Fruit fly (Drosophila melanogaster) whole organism, embryonic: ENCODE results near the gene Cyp303a1.
A peak's percentile ranks its signal among the peaks of the same experiment; 100 is the strongest.

ENCODE experiments used
- ATbp ChIP-seq: fragments of 200-800 bp; sonication (Bioruptor generic); optimal IDR thresholded peaks from 2 replicates; lab custom pipeline; 2017; ENCODE audit warnings: missing biosample characterization, mild to moderate bottlenecking, missing genetic modification characterization, missing genetic modification reagents
- Aef1 ChIP-seq: fragments of 200-800 bp; sonication (Bioruptor generic); IDR thresholded peaks from 3 replicates; pipeline ENCODE4 v1.3.6; 2022; ENCODE audit warnings: missing biosample characterization, missing genetic modification characterization
- BEAF-32 ChIP-seq: fragments of 200-800 bp; sonication (Bioruptor generic); optimal IDR thresholded peaks from 3 replicates; lab custom pipeline; 2017; ENCODE audit warnings: missing biosample characterization, missing genetic modification characterization, mild to moderate bottlenecking, moderate library complexity, missing genetic modification reagents
- CG11247 ChIP-seq: fragments of 200-800 bp; sonication (Bioruptor generic); IDR thresholded peaks from 2 replicates; pipeline ENCODE4 v1.3.6; 2022; ENCODE audit warnings: missing biosample characterization, missing genetic modification characterization
- CG13775 ChIP-seq: fragments of 200-800 bp; sonication (Bioruptor generic); optimal IDR thresholded peaks from 3 replicates; lab custom pipeline; 2017; ENCODE audit warnings: missing biosample characterization, mild to moderate bottlenecking, missing genetic modification characterization
- CG1603 ChIP-seq: fragments of 200-800 bp; sonication (Bioruptor generic); optimal IDR thresholded peaks from 2 replicates; lab custom pipeline; 2019; ENCODE audit warnings: missing biosample characterization, mild to moderate bottlenecking, missing genetic modification characterization, moderate library complexity
- CG16863 ChIP-seq: fragments of 200-800 bp; sonication (Bioruptor generic); optimal IDR thresholded peaks from 3 replicates; lab custom pipeline; 2016; ENCODE audit warnings: missing biosample characterization, missing genetic modification characterization
- CG17568 ChIP-seq: fragments of 200-800 bp; sonication (Bioruptor generic); optimal IDR thresholded peaks from 2 replicates; lab custom pipeline; 2018; ENCODE audit warnings: missing biosample characterization, mild to moderate bottlenecking, missing genetic modification characterization, moderate library complexity
- CG18476 ChIP-seq: fragments of 200-800 bp; sonication (Bioruptor generic); optimal IDR thresholded peaks from 2 replicates; lab custom pipeline; 2016; ENCODE audit warnings: missing biosample characterization, mild to moderate bottlenecking, missing genetic modification characterization
- CG2199 ChIP-seq: fragments of 200-800 bp; sonication (Bioruptor generic); IDR thresholded peaks from 3 replicates; pipeline ENCODE4 v1.3.6; 2022; ENCODE audit warnings: missing biosample characterization, missing genetic modification characterization
- CG2889 ChIP-seq: fragments of 200-800 bp; sonication (Bioruptor generic); IDR thresholded peaks from 3 replicates; pipeline ENCODE4 v1.3.6; 2022; ENCODE audit warnings: missing biosample characterization, missing genetic modification characterization
- CG30403 ChIP-seq: fragments of 200-800 bp; sonication (Bioruptor generic); optimal IDR thresholded peaks from 3 replicates; lab custom pipeline; 2016; ENCODE audit warnings: missing biosample characterization, missing genetic modification characterization
- CG4424 ChIP-seq: fragments of 200-800 bp; sonication (Bioruptor generic); optimal IDR thresholded peaks from 3 replicates; lab custom pipeline; 2016; ENCODE audit warnings: missing biosample characterization, missing genetic modification characterization
- CG5245 ChIP-seq: fragments of 200-800 bp; sonication (Bioruptor generic); optimal IDR thresholded peaks from 3 replicates; lab custom pipeline; 2016; ENCODE audit warnings: missing biosample characterization, missing genetic modification characterization
- CG6175 ChIP-seq: fragments of 200-800 bp; sonication (Bioruptor generic); IDR thresholded peaks from 3 replicates; pipeline ENCODE4 v1.3.6; 2022; ENCODE audit warnings: missing biosample characterization, missing genetic modification characterization
- CG7357 ChIP-seq: fragments of 200-800 bp; sonication (Bioruptor generic); IDR thresholded peaks from 3 replicates; pipeline ENCODE4 v1.3.6; 2022; ENCODE audit warnings: missing biosample characterization, missing genetic modification characterization
- CG7928 ChIP-seq: fragments of 200-800 bp; sonication (Bioruptor generic); optimal IDR thresholded peaks from 2 replicates; lab custom pipeline; 2017; ENCODE audit warnings: missing biosample characterization, mild to moderate bottlenecking, missing genetic modification characterization
- CG7963 ChIP-seq: fragments of 200-800 bp; sonication (Bioruptor generic); IDR thresholded peaks from 3 replicates; pipeline ENCODE4 v1.3.6; 2022; ENCODE audit warnings: missing biosample characterization, missing genetic modification characterization; ENCODE audit not compliant: partially characterized antibody
- Deaf1 ChIP-seq: fragments of 200-800 bp; optimal IDR thresholded peaks from 3 replicates; lab custom pipeline; 2019; ENCODE audit warnings: missing biosample characterization, mild to moderate bottlenecking, missing genetic modification characterization, moderate library complexity
- Dip3 ChIP-seq: fragments of 200-800 bp; sonication (Bioruptor generic); optimal IDR thresholded peaks from 3 replicates; lab custom pipeline; 2016; ENCODE audit warnings: missing biosample characterization, missing genetic modification characterization
- Doc2 ChIP-seq: fragments of 200-800 bp; sonication (Bioruptor generic); IDR thresholded peaks from 2 replicates; pipeline ENCODE4 v1.3.6; 2022; ENCODE audit warnings: missing biosample characterization, missing genetic modification characterization
- E2f1 ChIP-seq: fragments of 200-800 bp; sonication (Bioruptor generic); IDR thresholded peaks from 2 replicates; pipeline ENCODE4 v1.3.6; 2022; ENCODE audit warnings: missing biosample characterization, missing genetic modification characterization
- Elba2 ChIP-seq: fragments of 200-800 bp; sonication (Bioruptor generic); optimal IDR thresholded peaks from 3 replicates; lab custom pipeline; 2016; ENCODE audit warnings: missing biosample characterization, missing genetic modification characterization
- Ets65A ChIP-seq: fragments of 200-800 bp; sonication (Bioruptor generic); peaks from one replicate; lab custom pipeline; 2016; ENCODE audit warnings: missing biosample characterization, missing genetic modification characterization
- Fer3 ChIP-seq: fragments of 200-800 bp; sonication (Bioruptor generic); optimal IDR thresholded peaks from 2 replicates; lab custom pipeline; 2018; ENCODE audit warnings: missing biosample characterization, mild to moderate bottlenecking, missing genetic modification characterization, moderate library complexity
- HLH54F ChIP-seq: fragments of 200-800 bp; sonication (Bioruptor generic); optimal IDR thresholded peaks from 3 replicates; lab custom pipeline; 2016; ENCODE audit warnings: missing biosample characterization, missing genetic modification characterization
- Ptx1 ChIP-seq: fragments of 200-800 bp; sonication (Bioruptor generic); IDR thresholded peaks from 2 replicates; pipeline ENCODE4 v1.3.6; 2022; ENCODE audit warnings: missing biosample characterization, missing genetic modification characterization
- Sry-δ ChIP-seq: fragments of 200-800 bp; sonication (Bioruptor generic); optimal IDR thresholded peaks from 2 replicates; lab custom pipeline; 2016; ENCODE audit warnings: missing biosample characterization, missing genetic modification characterization
- Tbp ChIP-seq: fragments of >200 bp; optimal IDR thresholded peaks from 2 replicates; lab custom pipeline; 2018; ENCODE audit warnings: missing biosample characterization, missing genetic modification characterization
- YL-1 ChIP-seq: fragments of 200-800 bp; sonication (Bioruptor generic); optimal IDR thresholded peaks from 3 replicates; lab custom pipeline; 2017; ENCODE audit warnings: missing biosample characterization, mild to moderate bottlenecking, missing genetic modification characterization
- crp ChIP-seq, 2 experiments: fragments of 200-800 bp; sonication (Bioruptor generic); optimal IDR thresholded peaks; 2 replicates in 1 of 2; 3 replicates in 1 of 2; lab custom pipeline; 2017; ENCODE audit warnings: missing biosample characterization in 2 of 2, missing genetic modification characterization in 2 of 2, mild to moderate bottlenecking in 1 of 2, moderate library complexity in 1 of 2
- emc ChIP-seq: fragments of 200-800 bp; sonication (Bioruptor generic); optimal IDR thresholded peaks from 2 replicates; lab custom pipeline; 2016; ENCODE audit warnings: missing biosample characterization, missing genetic modification characterization
- eve ChIP-seq, 2 experiments: fragments of >200 bp; optimal IDR thresholded peaks; 2 replicates each; lab custom pipeline; 2017; ENCODE audit warnings: missing biosample characterization in 2 of 2, missing genetic modification characterization in 2 of 2
- fd102C ChIP-seq: fragments of 200-800 bp; sonication (Bioruptor generic); optimal IDR thresholded peaks from 2 replicates; lab custom pipeline; 2018; ENCODE audit warnings: missing biosample characterization, mild to moderate bottlenecking, missing genetic modification characterization, moderate library complexity
- fd96Cb ChIP-seq: fragments of 200-800 bp; sonication (Bioruptor generic); optimal IDR thresholded peaks from 2 replicates; lab custom pipeline; 2018; ENCODE audit warnings: missing biosample characterization, mild to moderate bottlenecking, missing genetic modification characterization, moderate library complexity
- grn ChIP-seq: fragments of 200-800 bp; sonication (Bioruptor generic); optimal IDR thresholded peaks from 3 replicates; lab custom pipeline; 2017; ENCODE audit warnings: missing biosample characterization, missing genetic modification characterization
- gro ChIP-seq: fragments of 200-800 bp; sonication (Bioruptor generic); optimal IDR thresholded peaks from 2 replicates; lab custom pipeline; 2016; ENCODE audit warnings: missing biosample characterization, missing genetic modification characterization
- ham ChIP-seq: fragments of 200-800 bp; sonication (Bioruptor generic); IDR thresholded peaks from 2 replicates; pipeline ENCODE4 v1.3.6; 2022; ENCODE audit warnings: missing biosample characterization, missing genetic modification characterization
- lab ChIP-seq: fragments of 200-800 bp; sonication (Bioruptor generic); optimal IDR thresholded peaks from 3 replicates; lab custom pipeline; 2017; ENCODE audit warnings: missing biosample characterization, missing genetic modification characterization, mild to moderate bottlenecking, moderate library complexity, missing genetic modification reagents
- lmd ChIP-seq: fragments of 200-800 bp; sonication (Bioruptor generic); IDR thresholded peaks from 2 replicates; pipeline ENCODE4 v1.3.6; 2022; ENCODE audit warnings: missing biosample characterization, missing genetic modification characterization
- mirr ChIP-seq: fragments of 200-800 bp; sonication (Bioruptor generic); optimal IDR thresholded peaks from 3 replicates; lab custom pipeline; 2018; ENCODE audit warnings: missing biosample characterization, mild to moderate bottlenecking, missing genetic modification characterization
- onecut ChIP-seq: fragments of 200-800 bp; sonication (Bioruptor generic); IDR thresholded peaks from 2 replicates; pipeline ENCODE4 v1.3.6; 2022; ENCODE audit warnings: missing biosample characterization, missing genetic modification characterization
- org-1 ChIP-seq: fragments of 200-800 bp; sonication (Bioruptor generic); optimal IDR thresholded peaks from 2 replicates; lab custom pipeline; 2017; ENCODE audit warnings: missing biosample characterization, missing genetic modification characterization
- pros ChIP-seq: fragments of 200-800 bp; sonication (Bioruptor generic); optimal IDR thresholded peaks from 3 replicates; lab custom pipeline; 2019; ENCODE audit warnings: missing biosample characterization, mild to moderate bottlenecking, missing genetic modification characterization, moderate library complexity
- sens ChIP-seq: fragments of 200-800 bp; sonication (Bioruptor generic); peaks from one replicate; lab custom pipeline; 2016; ENCODE audit warnings: missing biosample characterization, missing genetic modification characterization
- tgo ChIP-seq: fragments of 200-800 bp; sonication (Bioruptor generic); IDR thresholded peaks from 3 replicates; pipeline ENCODE4 v1.3.6; 2022; ENCODE audit warnings: missing biosample characterization, missing genetic modification characterization
- tin ChIP-seq: fragments of 200-800 bp; sonication (Bioruptor generic); optimal IDR thresholded peaks from 3 replicates; lab custom pipeline; 2016; ENCODE audit warnings: missing biosample characterization, missing genetic modification characterization
- tio ChIP-seq: fragments of 200-800 bp; sonication (Bioruptor generic); optimal IDR thresholded peaks from 2 replicates; lab custom pipeline; 2017; ENCODE audit warnings: missing biosample characterization, missing genetic modification characterization, inconsistent platforms
- tup ChIP-seq: fragments of 200-800 bp; sonication (Bioruptor generic); optimal IDR thresholded peaks from 2 replicates; lab custom pipeline; 2016; ENCODE audit warnings: missing biosample characterization, mild to moderate bottlenecking, missing genetic modification characterization, moderate library complexity
- unpg ChIP-seq: fragments of 200-800 bp; sonication (Bioruptor generic); optimal IDR thresholded peaks from 3 replicates; lab custom pipeline; 2018; ENCODE audit warnings: missing biosample characterization, mild to moderate bottlenecking, missing genetic modification characterization, moderate library complexity

The Cyp303a1 gene

DNA sequence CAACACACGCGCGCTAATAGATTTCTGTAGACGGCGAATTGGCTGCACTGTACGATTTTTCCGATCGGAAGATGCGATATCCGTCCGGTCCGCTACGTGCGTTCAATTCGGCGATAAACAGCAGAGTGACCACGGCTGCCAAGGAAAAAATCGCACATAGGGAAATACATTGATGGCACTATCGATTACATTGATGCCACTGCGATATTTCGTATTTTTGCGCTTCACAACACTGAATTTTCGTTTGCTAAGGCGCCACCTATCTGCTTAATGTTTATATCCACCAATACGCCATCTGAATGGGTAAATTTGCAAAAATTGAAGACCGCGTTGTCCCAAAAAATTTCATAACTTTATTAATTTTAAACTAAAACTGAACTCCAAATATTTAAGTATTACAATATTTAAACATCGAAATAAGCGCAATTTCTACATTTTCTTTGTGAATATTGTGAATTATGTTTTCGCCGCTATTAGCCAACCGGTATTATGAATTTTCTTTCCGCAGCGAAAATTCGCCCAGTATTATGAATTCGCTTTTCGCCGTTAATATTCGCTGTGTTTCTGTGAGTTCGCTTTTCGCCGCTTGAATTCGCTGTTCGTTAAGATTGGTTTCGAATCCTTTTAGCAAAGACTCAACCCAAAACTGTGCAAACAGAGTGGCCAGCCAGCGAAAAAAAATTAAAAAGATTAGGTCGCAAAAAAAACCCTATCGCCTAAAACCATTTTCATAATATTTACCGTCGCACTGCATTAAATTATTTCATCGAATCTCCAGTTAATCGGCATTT, 6.2 kb upstream of the Cyp303a1 start, which contains the start of the genes crp and pkaap (continued):
- TF ChIP-seq CG18476 (GFP tag; lab: Kevin White, UChicago) (peak; percentile 27), tgo (GFP tag; lab: Robert Waterston, UW) (no peak), grn (GFP tag; lab: Kevin White, UChicago) (peak; percentile 90), pros (peak; percentile 23), lmd (GFP tag; lab: Robert Waterston, UW) (no peak), Ptx1 (GFP tag; lab: Robert Waterston, UW) (no peak), Tbp (peak; percentile 37), lab (peak; percentile 85), CG6175 (GFP tag; lab: Robert Waterston, UW) (no peak), tin (peak; percentile 90), CG4424 (GFP tag; lab: Kevin White, UChicago) (peak; percentile 75), Sry-δ (GFP tag; lab: Kevin White, UChicago) (peak; percentile 93), CG2889 (no peak), Aef1 (no peak), CG7928 (GFP tag; lab: Kevin White, UChicago) (peak; percentile 35), fd102C (GFP tag; lab: Kevin White, UChicago) (peak; percentile 11), Ets65A (GFP tag; lab: Kevin White, UChicago) (peak; percentile 99), YL-1 (GFP tag; lab: Kevin White, UChicago) (peak; percentile 75), CG1603 (tag; lab: Kevin White, UChicago) (peak; percentile 89), CG2199 (no peak), CG11247 (no peak), Doc2 (GFP tag; lab: Robert Waterston, UW) (no peak), BEAF-32 (GFP tag; lab: Kevin White, UChicago) (peak; percentile 97), ATbp (GFP tag; lab: Kevin White, UChicago) (peak; percentile 49), unpg (GFP tag; lab: Kevin White, UChicago) (peak; percentile 74), ham (GFP tag; lab: Robert Waterston, UW) (no peak), CG30403 (peak; percentile 88), CG7357 (GFP tag; lab: Robert Waterston, UW) (peak; percentile 51; the same call in 1 of the 3 replicates), mirr (GFP tag; lab: Kevin White, UChicago) (peak; percentile 75), HLH54F (GFP tag; lab: Kevin White, UChicago) (peak; percentile 89), Dip3 (GFP tag; lab: Kevin White, UChicago) (peak; percentile 77), gro (GFP tag; lab: Kevin White, UChicago) (peak; percentile 89), CG5245 (GFP tag; lab: Kevin White, UChicago) (peak; percentile 90), CG13775 (GFP tag; lab: Kevin White, UChicago) (peak; percentile 58), sens (GFP tag; lab: Kevin White, UChicago) (peak; percentile 97), tio (GFP tag; lab: Kevin White, UChicago) (peak; percentile 58), onecut (GFP tag; lab: Robert Waterston, UW) (peak; percentile 78), E2f1 (GFP tag; lab: Robert Waterston, UW) (no peak), crp (GFP tag; optimal IDR thresholded peaks at IDR 0.05; lab: Kevin White, UChicago) (peak; percentile 2 to 78), CG7963 (GFP tag; lab: Robert Waterston, UW) (no peak), emc (peak; percentile 82), CG16863 (GFP tag; lab: Kevin White, UChicago) (peak; percentile 82), Elba2 (GFP tag; lab: Kevin White, UChicago) (peak; percentile 45), org-1 (GFP tag; lab: Kevin White, UChicago) (peak; percentile 29), fd96Cb (tag; lab: Kevin White, UChicago) (peak; percentile 53), Fer3 (tag; lab: Kevin White, UChicago) (peak; percentile 75), Deaf1 (tag; lab: Kevin White, UChicago) (peak; percentile 47), CG17568 (GFP tag; lab: Kevin White, UChicago) (no peak), tup (peak; percentile 83), eve (GFP tag; optimal IDR thresholded peaks at IDR 0.05; lab: Kevin White, UChicago) (no peak)
